Worm (Caenorhabditis elegans) whole organism, L4 larva: Measurements from ENCODE around the gene sri-77.

Source experiments
- F49E8.2 ChIP-seq: sonication (generic microtip); optimal IDR thresholded peaks from 2 replicates; lab custom pipeline; 2016; ENCODE audit warnings: missing compliant biosample characterization, mild to moderate bottlenecking, missing genetic modification characterization, borderline replicate concordance
- ama-1 ChIP-seq: fragments of 150-350 bp; optimal IDR thresholded peaks from 2 replicates; lab custom pipeline; 2014; ENCODE audit warnings: inconsistent platforms, mixed read lengths
- fkh-10 ChIP-seq: fragments of 150-350 bp; optimal IDR thresholded peaks from 2 replicates; lab custom pipeline; 2014; ENCODE audit warnings: missing biosample characterization, missing genetic modification reagents, missing genetic modification characterization
- lin-15B ChIP-seq: fragments of 150-350 bp; sonication (generic microtip); optimal IDR thresholded peaks from 3 replicates; lab custom pipeline; 2014; ENCODE audit warnings: missing biosample characterization, missing genetic modification characterization

DNA sequence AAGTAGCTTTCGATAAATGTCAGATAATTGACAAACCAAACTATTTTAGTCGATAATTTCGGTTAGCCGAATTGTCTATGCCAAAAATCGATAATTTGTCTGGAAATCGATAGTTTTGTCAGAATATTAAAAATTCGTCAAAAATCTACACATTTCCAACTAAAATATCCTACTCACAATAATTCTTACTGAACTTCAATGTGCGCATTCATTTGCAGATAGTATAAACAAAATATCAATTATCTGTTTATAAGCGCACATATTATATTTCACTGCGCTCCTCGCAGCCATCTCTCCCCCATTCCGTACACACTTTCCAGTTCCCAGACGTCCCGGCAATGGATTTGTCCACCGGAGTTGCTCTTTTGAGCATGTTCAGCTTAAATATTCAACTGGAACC, 19.6 kb upstream of the sri-77 start, which contains the start of gene lgc-28:
- no peak for TF ChIP-seq fkh-10 (GFP tag; lab: Kevin White, UChicago)
- no peak for TF ChIP-seq F49E8.2 (tag; lab: Kevin White, UChicago)
- no peak for TF ChIP-seq ama-1 (lab: Kevin White, UChicago)
- no peak for TF ChIP-seq lin-15B (tag; lab: Kevin White, UChicago)
